Fruit fly (Drosophila melanogaster) whole organism, embryonic: ENCODE results near the gene CG43135.

ENCODE experiments used
- CG31224 ChIP-seq: fragments of 200-800 bp; sonication (Bioruptor generic); IDR thresholded peaks from 2 replicates; pipeline ENCODE4 v1.3.6; 2022; ENCODE audit warnings: missing biosample characterization, missing genetic modification characterization
- CG9215 ChIP-seq: fragments of 200-800 bp; sonication (Bioruptor generic); IDR thresholded peaks from 2 replicates; pipeline ENCODE4 v1.3.6; 2022; ENCODE audit warnings: missing biosample characterization, missing genetic modification characterization
- Gug ChIP-seq: fragments of 200-800 bp; sonication (Bioruptor generic); IDR thresholded peaks from 4 replicates; pipeline ENCODE4 v1.3.6; 2022; ENCODE audit warnings: missing biosample characterization, missing genetic modification characterization
- Max ChIP-seq: fragments of 200-800 bp; sonication (Bioruptor generic); optimal IDR thresholded peaks from 2 replicates; lab custom pipeline; 2016; ENCODE audit warnings: missing biosample characterization, mild to moderate bottlenecking, missing genetic modification characterization
- chm ChIP-seq: fragments of 200-800 bp; sonication (Bioruptor generic); IDR thresholded peaks from 2 replicates; pipeline ENCODE4 v1.3.6; 2022; ENCODE audit warnings: missing biosample characterization, missing genetic modification characterization
- h ChIP-seq: fragments of >200 bp; optimal IDR thresholded peaks from 2 replicates; lab custom pipeline; 2017
- trem ChIP-seq: fragments of 200-800 bp; optimal IDR thresholded peaks from 3 replicates; lab custom pipeline; 2019; ENCODE audit warnings: missing biosample characterization, mild to moderate bottlenecking, missing genetic modification characterization, moderate library complexity

- TF ChIP-seq h (no peak), Gug (GFP tag; lab: Robert Waterston, UW) (no peak), chm (GFP tag; lab: Robert Waterston, UW) (no peak), CG9215 (no peak), CG31224 (no peak), Max (GFP tag; lab: Kevin White, UChicago) (no peak), trem (no peak)
Observed at dm6 chrX:4264319-4264718, 16.1 kb downstream of the CG43135 start.
